Worm (Caenorhabditis elegans): ENCODE measurements around the gene Y81G3A.4.

The Y81G3A.4 gene

DNA sequence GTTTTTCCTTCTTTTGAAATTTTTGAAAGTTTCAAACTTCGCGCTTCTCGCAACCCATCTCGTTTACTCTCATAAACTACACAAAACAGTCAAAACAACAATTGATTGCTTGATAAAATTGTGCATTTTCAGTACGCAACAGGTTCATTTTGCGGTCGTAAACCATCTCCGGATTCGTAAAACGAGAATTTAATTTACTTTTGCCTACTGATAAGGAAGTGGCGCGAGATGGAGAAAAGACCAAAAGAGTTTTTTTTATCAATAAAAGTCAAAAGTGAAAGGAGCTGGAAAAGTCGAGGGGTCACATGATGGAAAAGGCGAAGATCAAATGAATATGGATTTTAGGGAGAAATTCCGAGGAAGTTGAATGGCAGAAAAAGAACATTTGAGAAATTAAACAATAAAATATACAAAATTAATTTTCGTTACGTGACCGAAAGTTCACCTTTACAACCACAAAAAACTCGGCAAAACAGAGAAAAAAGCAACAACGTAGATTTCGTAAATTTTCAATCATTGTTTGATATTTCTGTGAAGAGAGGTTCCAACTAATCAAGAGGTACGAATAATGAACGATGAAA, 12.3 kb upstream of the Y81G3A.4 start, which contains the start of gene F42G4.6 (continued):
- TF ChIP-seq mxl-3 (GFP tag; optimal IDR thresholded peaks at IDR 0.05) (no peak), ceh-28 (tag; optimal IDR thresholded peaks at IDR 0.05) (no peak), nhr-41 (GFP tag; IDR thresholded peaks at IDR 0.05) (no peak), mdt-29 (GFP tag; IDR thresholded peaks at IDR 0.05) (no peak), aly-2 (tag; optimal IDR thresholded peaks at IDR 0.05) (no peak), daf-16 (GFP tag; optimal IDR thresholded peaks at IDR 0.05) (no peak), daf-16 (tag; optimal IDR thresholded peaks at IDR 0.05) (peak; percentile 90), nhr-28 (tag; optimal IDR thresholded peaks at IDR 0.05) (peak; percentile 71), spr-1 (tag; optimal IDR thresholded peaks at IDR 0.05) (no peak), nhr-48 (tag; optimal IDR thresholded peaks at IDR 0.05) (peak; percentile 77), ZK337.2 (GFP tag; IDR thresholded peaks at IDR 0.05) (no peak), pha-4 (GFP tag; IDR thresholded peaks at IDR 0.05) (no peak), pha-4 (tag; optimal IDR thresholded peaks at IDR 0.05) (no peak), pqm-1 (tag; optimal IDR thresholded peaks at IDR 0.05) (peak; percentile 79), D1046.2 (GFP tag; IDR thresholded peaks at IDR 0.05) (no peak), R02D3.7 (tag; optimal IDR thresholded peaks at IDR 0.05) (no peak), ztf-7 (tag; optimal IDR thresholded peaks at IDR 0.05) (no peak), daf-8 (GFP tag; IDR thresholded peaks at IDR 0.05) (no peak), gei-8 (GFP tag; optimal IDR thresholded peaks at IDR 0.05) (no peak), lim-7 (GFP tag; IDR thresholded peaks at IDR 0.05) (no peak), F49E8.2 (tag; optimal IDR thresholded peaks at IDR 0.05; ENCODE audit: borderline replicate concordance) (no peak), lin-15B (tag; optimal IDR thresholded peaks at IDR 0.05) (no peak), unc-62 (GFP tag; optimal IDR thresholded peaks at IDR 0.05 in 1 of 2) (no peak), unc-62 (tag; optimal IDR thresholded peaks at IDR 0.05) (no peak), ces-1 (GFP tag; optimal IDR thresholded peaks at IDR 0.05) (no peak), set-16 (GFP tag; IDR thresholded peaks at IDR 0.05) (no peak), daf-19 (GFP tag; conservative IDR thresholded peaks at IDR 0.05) (no peak), lin-1 (GFP tag; IDR thresholded peaks at IDR 0.05) (no peak), zfp-2 (tag; optimal IDR thresholded peaks at IDR 0.05) (no peak), nhr-6 (tag; optimal IDR thresholded peaks at IDR 0.05) (no peak), ceh-32 (tag; optimal IDR thresholded peaks at IDR 0.05; ENCODE audit: poor library complexity) (no peak), F37D6.2 (tag; optimal IDR thresholded peaks at IDR 0.05) (no peak), ceh-82 (tag; optimal IDR thresholded peaks at IDR 0.05) (no peak), madf-5 (GFP tag; IDR thresholded peaks at IDR 0.05) (no peak), hlh-11 (tag; optimal IDR thresholded peaks at IDR 0.05) (peak; percentile 78), zip-11 (GFP tag; IDR thresholded peaks at IDR 0.05) (no peak), snpc-1.2 (GFP tag; IDR thresholded peaks at IDR 0.05) (no peak), nhr-10 (tag; optimal IDR thresholded peaks at IDR 0.05) (no peak), lin-29 (GFP tag; IDR thresholded peaks at IDR 0.05) (no peak), ceh-62 (tag; optimal IDR thresholded peaks at IDR 0.05) (no peak), aha-1 (tag) (no peak), nhr-102 (tag; optimal IDR thresholded peaks at IDR 0.05) (peak; percentile 2), nhr-42 (GFP tag; IDR thresholded peaks at IDR 0.05) (no peak), F44E2.7 (GFP tag; IDR thresholded peaks at IDR 0.05) (no peak), nhr-76 (tag; optimal IDR thresholded peaks at IDR 0.05) (no peak), sdz-12 (GFP tag; optimal IDR thresholded peaks at IDR 0.05) (no peak)

Data from whole organism, L4 larva.